Worm (Caenorhabditis elegans) whole organism, late embryonic: ENCODE results near the gene hpo-26.

Source experiments
- C08G9.2 ChIP-seq: sonication (generic microtip); optimal IDR thresholded peaks from 2 replicates; lab custom pipeline; 2016; ENCODE audit warnings: mild to moderate bottlenecking, missing genetic modification characterization, moderate library complexity, missing compliant biosample characterization
- F13H6.1 ChIP-seq: sonication (generic microtip); optimal IDR thresholded peaks from 2 replicates; lab custom pipeline; 2016; ENCODE audit warnings: missing genetic modification characterization, missing compliant biosample characterization
- K02D7.2 ChIP-seq: sonication (generic microtip); optimal IDR thresholded peaks from 2 replicates; lab custom pipeline; 2017; ENCODE audit warnings: mild to moderate bottlenecking, missing genetic modification characterization, missing compliant biosample characterization
- ama-1 ChIP-seq: fragments of 150-350 bp; optimal IDR thresholded peaks from 2 replicates; lab custom pipeline; 2014
- ceh-14 ChIP-seq: sonication (generic microtip); optimal IDR thresholded peaks from 2 replicates; lab custom pipeline; 2016; ENCODE audit warnings: missing genotype, missing genetic modification characterization, missing compliant biosample characterization
- ceh-19 ChIP-seq: fragments of 200-800 bp; sonication (Bioruptor generic); optimal IDR thresholded peaks from 2 replicates; lab custom pipeline; 2018; ENCODE audit warnings: mild to moderate bottlenecking, missing genetic modification characterization, missing compliant biosample characterization
- ceh-22 ChIP-seq: sonication (generic microtip); optimal IDR thresholded peaks from 2 replicates; lab custom pipeline; 2017; ENCODE audit warnings: missing biosample characterization, missing genetic modification characterization
- ceh-30 ChIP-seq: fragments of 150-350 bp; optimal IDR thresholded peaks from 2 replicates; lab custom pipeline; 2014; ENCODE audit warnings: missing biosample characterization, missing genetic modification characterization
- ceh-31 ChIP-seq: sonication (generic microtip); optimal IDR thresholded peaks from 2 replicates; lab custom pipeline; 2016; ENCODE audit warnings: missing genetic modification characterization, missing compliant biosample characterization
- ceh-48 ChIP-seq: sonication (generic microtip); optimal IDR thresholded peaks from 2 replicates; lab custom pipeline; 2016; ENCODE audit warnings: missing genetic modification characterization, inconsistent platforms, missing compliant biosample characterization
- ceh-6 ChIP-seq: fragments of 200-800 bp; sonication (Bioruptor generic); optimal IDR thresholded peaks from 2 replicates; lab custom pipeline; 2018; ENCODE audit warnings: mild to moderate bottlenecking, missing genetic modification characterization, missing compliant biosample characterization
- ceh-9 ChIP-seq: sonication (generic microtip); optimal IDR thresholded peaks from 2 replicates; lab custom pipeline; 2016; ENCODE audit warnings: mild to moderate bottlenecking, missing genetic modification characterization, inconsistent platforms, missing compliant biosample characterization
- dve-1 ChIP-seq: sonication (generic microtip); optimal IDR thresholded peaks from 2 replicates; lab custom pipeline; 2017; ENCODE audit warnings: antibody characterized with exemption, mild to moderate bottlenecking, missing genetic modification characterization, missing compliant biosample characterization
- fkh-10 ChIP-seq: fragments of 150-350 bp; optimal IDR thresholded peaks from 2 replicates; lab custom pipeline; 2014; ENCODE audit warnings: missing biosample characterization, missing genetic modification reagents, missing genetic modification characterization
- fkh-6 ChIP-seq: sonication (generic microtip); optimal IDR thresholded peaks from 2 replicates; lab custom pipeline; 2016; ENCODE audit warnings: missing genetic modification characterization, missing compliant biosample characterization
- hlh-13 ChIP-seq: fragments of 200-800 bp; sonication (Bioruptor generic); optimal IDR thresholded peaks from 2 replicates; lab custom pipeline; 2018; ENCODE audit warnings: mild to moderate bottlenecking, missing genetic modification characterization, missing compliant biosample characterization
- hlh-6 ChIP-seq: sonication (generic microtip); optimal IDR thresholded peaks from 2 replicates; lab custom pipeline; 2016; ENCODE audit warnings: missing genotype, missing genetic modification characterization, missing compliant biosample characterization
- lin-11 ChIP-seq: fragments of 200-800 bp; sonication (Bioruptor generic); optimal IDR thresholded peaks from 2 replicates; lab custom pipeline; 2018; ENCODE audit warnings: mild to moderate bottlenecking, missing genetic modification characterization, missing compliant biosample characterization
- madf-2 ChIP-seq: sonication (generic microtip); optimal IDR thresholded peaks from 2 replicates; lab custom pipeline; 2017; ENCODE audit warnings: missing genetic modification characterization, missing compliant biosample characterization
- mec-3 ChIP-seq: sonication (generic microtip); optimal IDR thresholded peaks from 2 replicates; lab custom pipeline; 2016; ENCODE audit warnings: borderline replicate concordance, missing genetic modification characterization, missing compliant biosample characterization
- nfya-1 ChIP-seq: sonication (generic microtip); optimal IDR thresholded peaks from 2 replicates; lab custom pipeline; 2017; ENCODE audit warnings: missing genetic modification characterization, mild to moderate bottlenecking, missing compliant biosample characterization, antibody characterized with exemption, moderate library complexity
- nhr-11 ChIP-seq: fragments of 150-350 bp; optimal IDR thresholded peaks from 2 replicates; lab custom pipeline; 2014; ENCODE audit warnings: missing biosample characterization, missing genetic modification characterization
- pag-3 ChIP-seq: sonication (generic microtip); optimal IDR thresholded peaks from 2 replicates; lab custom pipeline; 2016; ENCODE audit warnings: missing compliant biosample characterization, missing genetic modification characterization, borderline replicate concordance
- pax-1 ChIP-seq: fragments of 150-350 bp; optimal IDR thresholded peaks from 2 replicates; lab custom pipeline; 2014; ENCODE audit warnings: missing biosample characterization, missing genetic modification characterization
- pha-2 ChIP-seq: sonication (generic microtip); optimal IDR thresholded peaks from 2 replicates; lab custom pipeline; 2017; ENCODE audit warnings: mild to moderate bottlenecking, missing genetic modification characterization, missing compliant biosample characterization
- pqm-1 ChIP-seq: sonication (generic microtip); optimal IDR thresholded peaks from 2 replicates; lab custom pipeline; 2016; ENCODE audit warnings: missing genetic modification characterization, missing compliant biosample characterization
- ref-2 ChIP-seq: sonication (generic microtip); optimal IDR thresholded peaks from 2 replicates; lab custom pipeline; 2016; ENCODE audit warnings: missing genetic modification characterization, missing compliant biosample characterization
- rnt-1 ChIP-seq: sonication (generic microtip); optimal IDR thresholded peaks from 2 replicates; lab custom pipeline; 2016; ENCODE audit warnings: missing genetic modification characterization, missing compliant biosample characterization
- sox-2 ChIP-seq: fragments of 200-800 bp; sonication (Bioruptor generic); IDR thresholded peaks from 2 replicates; pipeline ENCODE4 v1.3.6; 2022; ENCODE audit warnings: missing genetic modification reagents, missing genetic modification characterization, missing compliant biosample characterization
- sox-4 ChIP-seq: sonication (generic microtip); optimal IDR thresholded peaks from 2 replicates; lab custom pipeline; 2017; ENCODE audit warnings: mild to moderate bottlenecking, missing genetic modification characterization, inconsistent platforms, missing compliant biosample characterization
- ttx-3 ChIP-seq: sonication (generic microtip); optimal IDR thresholded peaks from 2 replicates; lab custom pipeline; 2016; ENCODE audit warnings: missing genetic modification reagents, missing genetic modification characterization, missing compliant biosample characterization
- unc-55 ChIP-seq: sonication (generic microtip); optimal IDR thresholded peaks from 2 replicates; lab custom pipeline; 2017; ENCODE audit warnings: missing biosample characterization, missing genetic modification reagents, missing genetic modification characterization
- zip-5 ChIP-seq: sonication (generic microtip); optimal IDR thresholded peaks from 2 replicates; lab custom pipeline; 2016; ENCODE audit warnings: missing genetic modification characterization, missing compliant biosample characterization

Gene hpo-26

DNA sequence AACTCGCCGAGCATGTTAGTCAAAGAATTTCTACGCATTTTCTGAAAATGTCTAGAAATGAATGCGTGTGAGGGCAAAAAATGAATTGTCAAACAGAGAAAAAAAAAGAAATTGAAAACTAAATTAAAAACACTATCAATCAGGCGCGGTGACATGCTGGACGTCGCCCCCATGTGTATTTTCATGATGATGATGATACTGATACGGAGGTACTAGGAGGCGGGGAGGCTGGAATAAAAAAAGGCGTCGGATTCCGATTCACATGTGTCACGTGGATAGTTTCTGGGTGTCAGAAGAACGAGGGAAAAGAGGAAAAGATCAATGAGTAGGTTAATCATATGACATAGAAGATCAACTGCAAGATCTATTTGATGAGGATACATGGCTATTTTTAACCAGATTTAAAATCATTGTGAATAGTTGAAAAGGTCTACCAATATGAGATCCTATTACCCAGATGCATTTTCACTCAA, 27.5 kb downstream of the hpo-26 start, which contains the start of gene W01A11.7:
TSS of gene W01A11.7 (minus strand) at position 51 of the 473 bp plus-strand sequence.
- TF ChIP-seq fkh-10, result no peak
- no peak for TF ChIP-seq hlh-13 (GFP tag; lab: Kevin White, UChicago)
- no peak for TF ChIP-seq sox-2 (GFP tag; lab: Robert Waterston, UW)
- no peak for TF ChIP-seq F13H6.1 (tag; lab: Kevin White, UChicago)
- no peak for TF ChIP-seq pha-2 (tag; lab: Kevin White, UChicago)
- TF ChIP-seq ceh-31, result no peak
- no peak for TF ChIP-seq hlh-6
- no peak for TF ChIP-seq ceh-30 (tag; lab: Kevin White, UChicago)
- no peak for TF ChIP-seq fkh-6 (tag; lab: Kevin White, UChicago)
- TF ChIP-seq, all 69 proteins: peak for 0

ce11 chrV:6504131-6504827, 28.6 kb downstream of the hpo-26 start, which contains the start of gene moc-2:
moc-2 (minus strand) TSS chrV:6504181.
- TF ChIP-seq lin-11 (tag; lab: Kevin White, UChicago) (no peak), nhr-11 (tag; lab: Kevin White, UChicago) (no peak), zip-5 (no peak), C08G9.2 (no peak), pqm-1 (no peak), ttx-3 (tag; lab: Kevin White, UChicago) (no peak), ceh-6 (no peak), ama-1 (lab: Kevin White, UChicago) (no peak), ceh-14 (tag; lab: Kevin White, UChicago) (no peak), ceh-48 (no peak), nfya-1 (tag; lab: Kevin White, UChicago) (no peak), pag-3 (tag; lab: Kevin White, UChicago) (no peak), madf-2 (tag; lab: Kevin White, UChicago) (no peak), K02D7.2 (tag; lab: Kevin White, UChicago) (no peak), sox-4 (tag; lab: Kevin White, UChicago) (no peak), rnt-1 (tag; lab: Kevin White, UChicago) (no peak), ceh-22 (no peak), ceh-19 (GFP tag; lab: Kevin White, UChicago) (no peak)

ce11 chrV:6503158-6503557, 29.7 kb downstream of the hpo-26 start:
- peak; percentile 59 for TF ChIP-seq unc-55
- TF ChIP-seq ceh-31, result no peak
- TF ChIP-seq, all 69 proteins: peak for 1

DNA sequence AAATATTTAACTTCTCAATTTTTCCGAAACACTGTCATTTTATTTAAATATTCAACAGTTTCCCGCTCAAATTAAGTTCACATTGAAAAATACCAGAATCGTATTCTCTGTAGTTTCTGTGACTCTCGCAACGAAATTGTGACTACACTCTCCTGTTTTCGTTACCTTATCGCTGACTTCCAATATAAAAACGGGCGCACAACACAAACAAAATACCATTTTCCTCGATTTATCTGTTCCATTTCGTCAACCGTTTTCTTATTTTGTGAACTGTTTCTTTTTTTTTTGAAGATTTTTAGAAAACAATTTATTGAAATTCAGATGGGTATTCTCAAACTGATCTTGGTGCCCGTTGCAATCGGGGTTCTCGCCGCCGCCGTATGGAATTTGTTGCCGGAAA, 34.0 kb downstream of the hpo-26 start, which contains the start of gene W01A11.1:
TSS of gene W01A11.1 (plus strand) at position 322 of the 400 bp plus-strand sequence.
- no peak for TF ChIP-seq dve-1 (tag; lab: Kevin White, UChicago)
- no peak for TF ChIP-seq mec-3 (tag; lab: Kevin White, UChicago)
- TF ChIP-seq, all 69 proteins: peak for 0

- TF ChIP-seq fkh-10 (no peak), pax-1 (tag; lab: Kevin White, UChicago) (no peak)
Measured at ce11 chrV:6498441-6498840, 34.4 kb downstream of the hpo-26 start.

DNA sequence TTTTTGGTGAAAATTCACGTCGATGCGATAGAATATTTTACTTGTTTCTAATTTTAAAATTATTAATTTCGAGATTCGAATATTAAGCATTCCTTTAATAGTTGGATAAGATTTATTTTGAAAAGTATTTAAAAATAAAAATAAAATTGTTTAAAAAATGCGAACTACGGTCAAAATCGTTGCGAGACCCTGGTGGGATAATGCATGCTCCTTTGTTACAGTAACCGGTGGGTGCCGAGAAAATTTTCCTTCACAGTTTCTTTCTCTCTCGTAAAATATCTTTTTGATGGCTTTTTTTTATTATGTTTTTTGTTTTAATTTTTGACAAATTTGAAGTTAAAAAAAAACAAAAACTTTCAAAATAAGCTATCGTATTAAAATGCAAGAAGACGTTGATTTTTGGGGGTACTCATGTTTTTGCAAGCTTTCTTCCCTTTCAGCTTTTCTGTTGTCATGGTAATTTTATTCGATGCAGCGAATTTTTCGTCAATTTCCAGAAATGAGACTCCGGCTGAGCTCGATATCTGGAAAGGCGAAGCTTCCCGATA, 36.2 kb downstream of the hpo-26 start, which contains the start of gene dgtr-1:
TSS of gene dgtr-1 (plus strand) at position 498 of the 548 bp plus-strand sequence.
- TF ChIP-seq sox-4 (tag; lab: Kevin White, UChicago) (no peak), ceh-9 (tag; lab: Kevin White, UChicago) (no peak), ref-2 (tag; lab: Kevin White, UChicago) (no peak), hlh-6 (no peak), pag-3 (tag; lab: Kevin White, UChicago) (no peak), fkh-10 (no peak)
